Worm (Caenorhabditis elegans): ENCODE data around the gene grd-12.

Gene grd-12

DNA sequence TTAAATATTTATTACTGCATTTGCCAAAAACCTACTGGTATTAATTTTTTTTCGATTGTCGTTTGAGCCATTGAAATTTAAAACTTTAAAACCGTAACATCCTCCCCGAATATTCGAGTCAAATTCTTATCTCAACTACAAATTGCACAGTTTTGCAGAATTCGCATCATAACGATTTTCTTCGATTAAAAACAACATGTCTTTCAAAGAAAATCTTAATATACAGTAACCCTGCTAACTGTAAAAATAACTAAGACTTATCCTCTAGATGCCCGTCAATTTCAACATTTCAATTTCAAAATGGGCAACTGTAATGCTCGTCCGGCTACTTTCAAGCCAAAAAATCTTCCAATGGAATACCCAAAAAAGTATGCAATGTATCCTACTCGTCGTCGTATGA, 42.4 kb downstream of the grd-12 start, which contains the start of gene F14H8.5:
TSS of gene F14H8.5 (plus strand) at position 301 of the 400 bp plus-strand sequence.
- TF ChIP-seq zip-2 (tag; optimal IDR thresholded peaks at IDR 0.05) (no peak), lir-3 (tag; optimal IDR thresholded peaks at IDR 0.05) (no peak), ctbp-1 (GFP tag; IDR thresholded peaks at IDR 0.05) (no peak), dmd-6 (GFP tag; IDR thresholded peaks at IDR 0.05) (no peak), aha-1 (tag) (no peak), set-16 (GFP tag; IDR thresholded peaks at IDR 0.05) (no peak), dpl-1 (GFP tag; optimal IDR thresholded peaks at IDR 0.05) (no peak), lin-15B (tag; optimal IDR thresholded peaks at IDR 0.05) (no peak), hlh-11 (tag; optimal IDR thresholded peaks at IDR 0.05) (no peak), T26A8.4 (GFP tag; IDR thresholded peaks at IDR 0.05) (no peak)

DNA sequence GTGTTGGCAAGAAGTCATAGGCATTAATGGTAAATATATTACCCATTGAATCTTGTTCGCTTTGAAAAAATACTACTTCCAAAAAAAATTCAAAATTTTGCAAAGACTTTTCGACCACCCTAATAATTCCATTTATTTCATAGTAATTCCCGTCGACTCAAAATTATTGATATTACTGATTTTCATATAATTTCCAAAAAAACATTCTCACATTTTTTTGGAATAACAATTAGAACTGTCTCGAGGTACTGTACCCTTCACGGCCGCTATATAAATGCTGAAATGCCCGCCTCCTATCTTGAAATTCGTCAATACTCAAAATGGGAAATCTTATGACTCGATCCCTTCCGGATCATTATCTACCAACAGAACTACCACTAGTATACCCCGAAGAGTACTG, 45.2 kb downstream of the grd-12 start, which contains the start of gene F14H8.4:
TSS of gene F14H8.4 (plus strand) at position 301 of the 400 bp plus-strand sequence.
- TF ChIP-seq arid-1 (GFP tag; conservative IDR thresholded peaks at IDR 0.05) (no peak), skn-1 (tag; optimal IDR thresholded peaks at IDR 0.05) (no peak), jun-1 (tag; optimal IDR thresholded peaks at IDR 0.05) (no peak), snpc-4 (tag; optimal IDR thresholded peaks at IDR 0.05) (no peak), hif-1 (tag; optimal IDR thresholded peaks at IDR 0.05) (no peak), dmd-9 (GFP tag; IDR thresholded peaks at IDR 0.05) (no peak), nhr-76 (tag; optimal IDR thresholded peaks at IDR 0.05) (no peak), duxl-1 (tag; optimal IDR thresholded peaks at IDR 0.05; ENCODE audit: poor library complexity) (no peak)

DNA sequence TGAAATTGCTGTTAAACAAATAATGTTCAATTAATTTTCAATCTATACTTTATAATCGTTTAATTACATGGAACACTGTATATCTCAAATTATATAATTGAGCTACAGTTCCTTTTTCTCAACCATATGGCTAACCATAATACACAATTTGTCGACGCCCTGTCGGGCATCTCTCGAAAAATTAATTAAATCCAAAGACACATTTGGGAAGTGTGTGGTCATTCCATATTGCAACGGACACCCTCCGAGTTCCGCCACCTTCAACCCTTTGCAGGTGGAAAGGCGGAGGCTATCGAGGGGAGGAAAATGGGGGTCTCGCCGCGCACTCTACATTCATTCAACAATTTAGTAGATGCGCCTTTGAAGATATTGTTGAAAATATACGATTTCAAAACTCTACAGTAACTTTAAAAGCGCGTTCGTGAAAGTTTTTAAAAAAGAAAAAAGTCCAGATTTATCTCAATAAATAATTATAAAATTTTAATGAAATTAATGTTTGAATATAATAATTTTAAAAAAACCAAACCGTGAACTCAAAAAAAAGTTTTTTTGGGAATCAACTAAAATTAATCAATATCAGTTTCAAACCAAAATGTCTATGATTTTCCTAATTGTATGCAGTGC, 50.7 kb downstream of the grd-12 start, which contains the start of gene F14H8.8:
TSS of gene F14H8.8 (plus strand) at position 574 of the 624 bp plus-strand sequence.
- TF ChIP-seq Y48G9A.11 (GFP tag; IDR thresholded peaks at IDR 0.05) (peak; percentile 49; the same call in 1 of the 2 replicates), duxl-1 (tag; optimal IDR thresholded peaks at IDR 0.05; ENCODE audit: poor library complexity) (peak; percentile 9), daf-12 (tag; optimal IDR thresholded peaks at IDR 0.05) (no peak), nhr-28 (tag; optimal IDR thresholded peaks at IDR 0.05) (no peak), nhr-10 (tag; optimal IDR thresholded peaks at IDR 0.05) (no peak), hlh-30 (tag; optimal IDR thresholded peaks at IDR 0.05; ENCODE audit: insufficient read depth) (no peak), jun-1 (tag; optimal IDR thresholded peaks at IDR 0.05) (no peak), zfp-3 (GFP tag; conservative IDR thresholded peaks at IDR 0.05) (no peak), snpc-1.2 (GFP tag; IDR thresholded peaks at IDR 0.05) (peak; percentile 77), mxl-3 (GFP tag; optimal IDR thresholded peaks at IDR 0.05) (no peak), lin-38 (GFP tag; IDR thresholded peaks at IDR 0.05) (peak; percentile 60), php-3 (GFP tag; IDR thresholded peaks at IDR 0.05) (no peak), D1046.2 (GFP tag; IDR thresholded peaks at IDR 0.05) (no peak), R02D3.7 (tag; optimal IDR thresholded peaks at IDR 0.05) (no peak), nhr-76 (tag; optimal IDR thresholded peaks at IDR 0.05) (no peak), mdt-29 (GFP tag; IDR thresholded peaks at IDR 0.05) (no peak), unc-130 (GFP tag; optimal IDR thresholded peaks at IDR 0.05) (peak; percentile 36), hif-1 (tag; optimal IDR thresholded peaks at IDR 0.05) (no peak), daf-19 (GFP tag; conservative IDR thresholded peaks at IDR 0.05) (no peak), nhr-41 (GFP tag; IDR thresholded peaks at IDR 0.05) (no peak), rbr-2 (tag; optimal IDR thresholded peaks at IDR 0.05) (no peak), nhr-11 (tag; optimal IDR thresholded peaks at IDR 0.05) (no peak), nhr-25 (tag; optimal IDR thresholded peaks at IDR 0.05; ENCODE audit: borderline replicate concordance, insufficient read depth) (no peak), lir-3 (tag; optimal IDR thresholded peaks at IDR 0.05) (no peak), unc-62 (GFP tag; optimal IDR thresholded peaks at IDR 0.05 in 1 of 2) (no peak), unc-62 (tag; optimal IDR thresholded peaks at IDR 0.05) (no peak), F49E8.2 (tag; optimal IDR thresholded peaks at IDR 0.05; ENCODE audit: borderline replicate concordance) (peak; percentile 80), snpc-4 (tag; optimal IDR thresholded peaks at IDR 0.05) (peak; percentile 77), dmd-9 (GFP tag; IDR thresholded peaks at IDR 0.05) (no peak), ztf-7 (tag; optimal IDR thresholded peaks at IDR 0.05) (no peak), spr-3 (GFP tag; optimal IDR thresholded peaks at IDR 0.05) (no peak), vab-7 (GFP tag; IDR thresholded peaks at IDR 0.05) (no peak), ceh-28 (tag; optimal IDR thresholded peaks at IDR 0.05) (no peak), dmd-6 (GFP tag; IDR thresholded peaks at IDR 0.05) (no peak), tag-97 (GFP tag; IDR thresholded peaks at IDR 0.05) (no peak), F37D6.2 (tag; optimal IDR thresholded peaks at IDR 0.05) (no peak), daf-8 (GFP tag; IDR thresholded peaks at IDR 0.05) (no peak)
